Worm (Caenorhabditis elegans): Measurements from ENCODE around the gene Y50D4A.6.

The Y50D4A.6 gene

DNA sequence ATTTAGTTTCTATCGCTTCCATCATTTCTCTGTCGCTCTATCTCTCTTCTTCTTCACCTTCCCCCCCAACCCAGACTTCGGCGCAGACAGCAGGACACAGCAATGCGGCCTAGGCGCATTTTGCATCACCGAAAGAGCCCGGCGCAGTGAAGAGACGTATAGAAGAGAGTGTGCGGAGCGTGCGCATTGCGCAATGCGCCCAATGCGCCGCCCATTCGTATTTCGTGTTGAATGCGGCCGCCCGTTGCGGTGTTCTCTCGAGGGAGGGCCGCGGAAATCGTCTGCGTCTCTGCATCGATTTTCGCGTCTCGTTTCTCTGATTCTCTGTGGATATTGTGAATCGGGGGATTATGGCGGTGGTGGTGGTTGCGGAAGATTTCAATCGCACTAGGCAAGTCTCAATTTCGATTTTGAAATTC is 47.7 kb downstream of the Y50D4A.6 start (continued):
- TF ChIP-seq him-1 (tag; optimal IDR thresholded peaks at IDR 0.05) (no peak), attf-3 (GFP tag; conservative IDR thresholded peaks at IDR 0.05) (peak; percentile 59), zfh-2 (GFP tag; conservative IDR thresholded peaks at IDR 0.05) (peak; percentile 100), madf-10 (tag; optimal IDR thresholded peaks at IDR 0.05) (peak; percentile 96), nfya-1 (tag; optimal IDR thresholded peaks at IDR 0.05; ENCODE audit: borderline replicate concordance, insufficient read depth) (no peak), mel-28 (tag; optimal IDR thresholded peaks at IDR 0.05; ENCODE audit: borderline replicate concordance) (peak; percentile 81), ccch-3 (GFP tag; optimal IDR thresholded peaks at IDR 0.05) (peak; percentile 19), ceh-100 (GFP tag; IDR thresholded peaks at IDR 0.05) (peak; percentile 83), rec-8 (tag; optimal IDR thresholded peaks at IDR 0.05) (no peak), Y56A3A.18 (GFP tag; IDR thresholded peaks at IDR 0.05) (peak; percentile 96), ztf-28 (GFP tag; IDR thresholded peaks at IDR 0.05) (0 out of 2 replicates have a peak, but pooled peaks have one; percentile 51), lin-35 (GFP tag; optimal IDR thresholded peaks at IDR 0.05) (peak in 2 of 3 experiments; percentile 19 to 96), Y67H2A.10 (GFP tag; conservative IDR thresholded peaks at IDR 0.05) (peak; percentile 82), hrde-1 (tag; optimal IDR thresholded peaks at IDR 0.05; ENCODE audit: borderline replicate concordance) (no peak), Y53G8AR.9 (GFP tag; conservative IDR thresholded peaks at IDR 0.05) (peak; percentile 99), ceh-27 (GFP tag; optimal IDR thresholded peaks at IDR 0.05) (peak; percentile 97), mxl-1 (tag; optimal IDR thresholded peaks at IDR 0.05) (no peak), attf-5 (GFP tag; optimal IDR thresholded peaks at IDR 0.05) (peak; percentile 99), F57A8.1 (GFP tag; optimal IDR thresholded peaks at IDR 0.05) (peak; percentile 24), repo-1 (tag; optimal IDR thresholded peaks at IDR 0.05) (peak; percentile 99), Y79H2A.3 (GFP tag; conservative IDR thresholded peaks at IDR 0.05) (no peak), ztf-6 (GFP tag; IDR thresholded peaks at IDR 0.05) (peak; percentile 97), nhr-120 (GFP tag; IDR thresholded peaks at IDR 0.05) (0 out of 2 replicates have a peak, but pooled peaks have one; percentile 31), bed-1 (GFP tag; IDR thresholded peaks at IDR 0.05) (no peak), nhr-90 (tag; optimal IDR thresholded peaks at IDR 0.05) (peak; percentile 98), lag-1 (GFP tag; IDR thresholded peaks at IDR 0.05) (peak; percentile 85; the same call in 1 of the 2 replicates), ztf-18 (tag; optimal IDR thresholded peaks at IDR 0.05) (peak; percentile 83), lin-40 (tag; optimal IDR thresholded peaks at IDR 0.05) (peak; percentile 99), nhr-27 (tag; optimal IDR thresholded peaks at IDR 0.05) (peak; percentile 53), cebp-2 (GFP tag; IDR thresholded peaks at IDR 0.05) (peak; percentile 95), attf-6 (GFP tag; IDR thresholded peaks at IDR 0.05) (peak; percentile 66; the same call in 1 of the 2 replicates), somi-1 (GFP tag; optimal IDR thresholded peaks at IDR 0.05) (peak; percentile 99), snpc-1.1 (tag; optimal IDR thresholded peaks at IDR 0.05; ENCODE audit: insufficient read depth) (no peak), T26A5.8 (tag; optimal IDR thresholded peaks at IDR 0.05) (no peak), ama-1 (optimal IDR thresholded peaks at IDR 0.05) (no peak), ama-1 (GFP tag; optimal IDR thresholded peaks at IDR 0.05) (peak in 1 of 2 experiments; percentile 58), B0035.1 (tag; optimal IDR thresholded peaks at IDR 0.05) (peak; percentile 96), F33H1.4 (GFP tag; IDR thresholded peaks at IDR 0.05) (peak; percentile 58), C17E4.6 (GFP tag; IDR thresholded peaks at IDR 0.05) (peak; percentile 79; the same call in 1 of the 2 replicates), F55B11.4 (tag; optimal IDR thresholded peaks at IDR 0.05; ENCODE audit: borderline replicate concordance, insufficient read depth) (no peak), hlh-12 (tag; optimal IDR thresholded peaks at IDR 0.05) (no peak), F22D6.2 (tag; optimal IDR thresholded peaks at IDR 0.05) (peak; percentile 95), let-607 (tag; optimal IDR thresholded peaks at IDR 0.05) (peak; percentile 93 to 96), dpff-1 (tag; optimal IDR thresholded peaks at IDR 0.05) (peak; percentile 97), tlf-1 (GFP tag; optimal IDR thresholded peaks at IDR 0.05) (peak; percentile 97), chd-7 (tag; optimal IDR thresholded peaks at IDR 0.05) (peak; percentile 100), akir-1 (GFP tag; optimal IDR thresholded peaks at IDR 0.05) (no peak)

Measured in whole organism, young adult.